Fruit fly (Drosophila melanogaster) ovary, adult (tissue): ENCODE data around the gene Nse4.

Source experiments
- CG17801 ChIP-seq: fragments of 200-800 bp; optimal IDR thresholded peaks from 2 replicates; lab custom pipeline; 2019; ENCODE audit warnings: missing biosample characterization, mild to moderate bottlenecking, missing genetic modification characterization, moderate library complexity; ENCODE audit not compliant: partially characterized antibody

The Nse4 gene

DNA sequence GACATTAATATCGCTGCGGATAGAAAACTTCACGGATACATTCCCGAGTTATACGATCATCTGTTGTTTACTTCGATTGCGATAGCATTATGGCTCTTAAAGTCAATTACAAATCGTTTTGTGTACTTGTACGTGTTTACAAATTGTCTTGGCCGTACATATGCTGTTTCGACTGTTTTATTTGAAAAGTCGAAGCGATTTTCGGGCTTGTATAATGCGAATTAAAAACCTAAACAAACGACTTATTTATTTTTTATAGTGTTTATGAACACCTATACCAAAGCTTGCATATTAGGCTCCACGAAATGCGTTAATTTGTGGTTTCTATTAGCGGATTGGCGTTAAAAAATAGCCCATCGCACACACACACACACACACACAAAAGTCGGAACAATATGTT is 33.0 kb downstream of the Nse4 start:
- TF ChIP-seq CG17801 = no peak

DNA sequence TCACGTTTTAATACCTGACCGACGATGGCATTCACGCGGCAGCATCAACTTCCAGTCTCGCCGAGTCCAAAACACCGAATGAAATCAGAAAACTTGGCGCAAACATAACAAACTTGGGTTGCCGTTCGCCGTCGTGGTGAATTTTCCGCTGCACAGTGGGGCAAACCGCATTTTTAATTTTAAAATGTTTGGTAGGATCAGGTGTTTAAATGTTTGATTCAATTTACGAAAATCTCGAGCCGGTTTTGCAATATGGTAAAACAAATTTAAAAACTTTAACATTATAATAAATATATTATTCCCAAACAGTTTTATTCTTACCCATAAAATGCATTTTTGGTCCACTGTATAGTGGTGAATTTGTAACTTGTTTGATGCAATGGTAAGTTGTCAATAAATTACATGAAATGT is 35.0 kb downstream of the Nse4 start, which contains the start of gene RluA-1:
RluA-1 (minus strand) TSS at position 82 of the 411 bp plus-strand sequence.
- peak; percentile 72 for TF ChIP-seq CG17801

DNA sequence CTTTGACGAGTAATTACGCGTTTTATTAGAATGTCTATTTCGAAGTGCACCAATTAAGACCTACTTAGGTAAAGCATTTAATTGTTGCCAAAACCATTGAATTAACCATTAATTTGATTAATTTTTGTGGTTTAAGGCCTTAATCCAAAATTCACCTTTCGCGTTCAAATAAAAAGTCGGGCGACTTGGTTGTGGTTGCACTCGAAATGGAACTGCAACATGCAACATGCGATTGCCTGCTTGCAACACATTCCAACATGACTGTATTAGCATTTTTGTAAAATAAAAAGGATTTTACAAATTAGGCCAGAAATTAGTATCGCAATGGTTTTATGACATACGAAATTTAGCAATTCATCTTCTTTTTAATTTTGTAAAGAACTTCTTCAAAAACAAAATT is 35.6 kb downstream of the Nse4 start:
- TF ChIP-seq CG17801 = no peak

DNA sequence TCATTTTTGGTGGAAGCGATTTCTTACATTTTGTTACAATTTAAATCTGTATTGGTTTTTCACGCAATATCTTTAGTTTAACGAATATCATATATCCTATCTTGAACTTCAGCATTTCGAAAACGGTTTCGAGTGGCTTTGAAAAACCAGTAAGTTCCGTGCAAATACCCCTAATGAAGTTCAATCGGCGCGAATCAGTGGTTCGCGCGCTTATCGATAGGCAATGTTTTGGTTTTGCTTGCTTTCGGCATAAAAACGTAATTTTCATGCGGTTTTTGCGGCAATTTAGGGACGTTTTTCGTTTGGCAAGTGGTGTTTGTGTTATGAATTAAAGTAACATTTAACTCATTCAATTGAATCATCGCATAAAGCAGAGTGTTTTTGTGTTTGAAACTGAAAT is 37.6 kb downstream of the Nse4 start, which contains the start of gene RluA-2:
RluA-2 (plus strand) TSS at position 195 of the 400 bp plus-strand sequence.
- TF ChIP-seq CG17801 = no peak

DNA sequence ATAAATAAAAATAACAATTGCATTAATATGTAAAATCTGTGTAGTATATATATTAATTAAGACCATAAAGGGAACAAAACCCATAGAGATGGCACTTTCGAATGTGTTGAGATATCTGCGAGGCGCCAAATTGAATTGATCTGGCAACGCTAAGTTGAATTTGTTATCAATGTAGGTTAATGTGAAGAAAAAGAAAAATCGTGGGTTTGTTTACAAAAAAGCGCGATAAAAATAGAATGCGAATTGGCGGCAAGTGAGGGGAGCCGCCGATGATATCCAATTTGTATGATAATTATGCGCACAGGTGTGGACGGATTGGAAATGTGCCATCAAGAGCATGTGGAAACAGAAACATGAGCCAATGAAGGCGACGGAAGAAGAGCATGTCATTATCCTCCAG is 40.6 kb downstream of the Nse4 start:
- peak; percentile 11 for TF ChIP-seq CG17801

DNA sequence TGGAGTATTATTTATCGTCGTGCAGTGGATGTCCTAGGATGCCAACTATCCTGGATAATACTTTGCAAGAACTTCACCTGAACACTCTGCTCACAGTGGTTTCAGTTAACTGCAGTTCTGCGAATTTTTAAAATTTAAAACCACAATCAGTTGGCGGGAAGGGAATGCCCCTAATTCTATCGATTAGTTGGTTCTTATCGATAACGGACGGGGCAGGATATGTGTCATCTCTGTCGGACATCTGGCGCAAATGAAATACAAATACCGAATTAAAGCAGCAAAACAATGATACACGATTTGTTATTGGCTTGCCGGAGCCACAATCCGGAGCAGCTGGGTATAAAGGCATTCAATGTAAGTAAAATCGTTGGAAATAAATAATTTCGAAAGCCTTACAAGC is 43.8 kb downstream of the Nse4 start, which contains the start of gene Grip75:
Grip75 (plus strand) TSS at position 223 of the 400 bp plus-strand sequence.
- no peak for TF ChIP-seq CG17801

DNA sequence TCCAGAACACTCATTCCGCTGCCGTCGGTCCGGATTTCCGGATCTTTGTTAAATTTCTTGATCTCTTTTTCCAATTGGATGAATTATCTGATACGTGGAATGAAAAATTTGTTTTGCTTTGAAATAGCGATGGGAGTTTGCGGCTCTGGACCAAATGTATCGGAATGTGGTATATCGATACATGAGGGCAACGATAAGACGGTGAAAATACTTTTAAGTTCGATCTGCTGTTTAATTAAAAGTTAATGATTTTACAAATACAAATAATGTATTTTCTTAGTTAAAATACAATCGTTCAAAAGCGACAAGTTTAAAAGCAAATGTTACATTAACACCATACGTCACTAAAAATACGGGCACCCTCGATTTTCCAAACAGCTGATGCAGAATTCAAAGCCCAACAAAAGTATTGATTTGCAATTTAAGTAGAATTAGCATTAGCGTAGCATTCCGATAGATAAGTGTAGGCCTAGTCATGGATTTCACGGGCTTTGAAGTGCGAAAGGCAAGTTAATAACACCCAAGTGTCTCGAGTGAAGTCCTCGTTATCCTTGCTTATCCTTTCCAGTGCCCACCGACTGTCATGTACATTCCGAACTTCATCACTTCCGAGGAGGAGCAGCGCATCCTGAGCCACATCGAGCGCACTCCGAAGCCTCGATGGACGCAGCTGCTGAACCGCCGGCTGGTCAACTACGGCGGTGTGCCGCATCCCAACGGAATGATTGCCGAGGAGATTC is 49.4 kb downstream of the Nse4 start, which contains the start of the genes Cog4 and CG6144:
Cog4 (minus strand) TSS at position 139 of the 740 bp plus-strand sequence.
CG6144 (plus strand) TSS at position 211 of the 740 bp plus-strand sequence.
- TF ChIP-seq CG17801 = peak; percentile 32
